Fruit fly (Drosophila melanogaster): ENCODE results near the gene CG46339.

The CG46339 gene

DNA sequence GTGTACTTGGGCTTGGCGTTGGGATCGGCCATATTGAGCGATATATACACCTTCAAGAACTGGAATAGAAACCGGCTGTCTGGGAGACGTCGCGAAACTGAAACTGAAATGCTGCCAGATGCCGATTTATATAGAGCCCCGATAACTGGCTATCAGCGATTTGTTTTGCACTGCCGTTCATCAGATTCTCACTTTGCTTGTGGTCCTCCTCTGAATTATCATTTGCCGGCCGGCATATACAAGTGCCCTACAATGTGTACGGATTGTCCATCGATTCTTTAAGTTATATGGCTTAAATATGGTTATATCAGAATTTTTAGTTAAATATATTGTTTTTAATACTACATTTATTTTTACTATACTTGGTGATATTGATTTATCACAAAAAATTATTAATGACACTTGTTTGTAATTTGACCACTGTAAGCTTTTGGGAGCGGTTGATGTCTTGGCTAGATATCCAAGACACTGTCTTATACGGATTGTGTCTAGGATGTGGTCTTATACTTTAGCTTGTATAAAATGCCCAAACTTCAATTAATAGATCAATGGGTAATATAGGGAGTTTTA, 72.9 kb downstream of the CG46339 start, which contains the start of gene CG31075 (continued):
- TF ChIP-seq Xbp1 (GFP tag; optimal IDR thresholded peaks at IDR 0.05) (peak; percentile 18), CG4707 (GFP tag; optimal IDR thresholded peaks at IDR 0.05) (peak; percentile 93), shn (GFP tag; optimal IDR thresholded peaks at IDR 0.05) (no peak)

DNA sequence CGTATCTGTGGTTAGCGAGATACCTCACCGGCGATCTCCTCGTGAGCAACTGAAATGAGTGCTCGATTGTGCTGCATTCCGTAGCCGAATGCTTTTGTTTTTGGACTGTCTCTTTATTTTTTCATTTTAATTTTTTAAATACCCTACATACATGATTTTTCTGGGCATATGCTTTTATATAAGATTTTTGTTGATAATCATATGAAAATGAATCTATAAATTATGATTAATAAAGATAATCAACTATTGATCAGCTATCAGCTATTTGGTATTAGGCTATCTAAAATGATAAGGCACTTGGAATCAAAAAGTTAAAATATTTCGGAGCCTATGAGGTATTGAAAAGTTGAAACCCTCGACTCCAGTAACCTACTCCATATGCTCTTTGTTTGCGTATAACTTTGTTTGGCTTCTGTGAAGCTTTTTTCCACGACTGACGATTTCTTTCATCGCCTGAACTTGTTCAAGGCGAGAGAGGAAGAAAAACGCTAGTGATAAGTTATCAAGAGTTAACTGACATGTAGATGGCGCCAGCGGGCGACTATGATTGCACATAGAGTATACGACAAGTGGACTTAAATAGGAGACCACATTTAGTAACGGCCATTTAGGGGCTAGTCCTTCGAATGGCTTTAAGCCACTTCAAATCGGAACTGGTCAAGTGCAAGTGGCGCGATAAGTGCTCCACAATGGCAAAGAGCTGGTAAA, 74.4 kb downstream of the CG46339 start, which contains the start of gene CG31076:
Gene CG31076 (minus strand): TSS at position 51 of the 708 bp plus-strand sequence.
- TF ChIP-seq ftz-f1 (GFP tag; optimal IDR thresholded peaks at IDR 0.05) (peak; percentile 89), Lim3 (GFP tag; IDR thresholded peaks at IDR 0.05) (no peak), CG11504 (tag; optimal IDR thresholded peaks at IDR 0.05) (peak; percentile 64), odd (GFP tag; optimal IDR thresholded peaks at IDR 0.05) (peak; percentile 22), zen2 (GFP tag; IDR thresholded peaks at IDR 0.05; ENCODE audit: partially characterized antibody) (no peak), CG3281 (GFP tag; optimal IDR thresholded peaks at IDR 0.05) (peak; percentile 14), Meics (GFP tag; optimal IDR thresholded peaks at IDR 0.05) (peak; percentile 18), Hr3 (GFP tag; optimal IDR thresholded peaks at IDR 0.05) (no peak), Asciz (GFP tag; optimal IDR thresholded peaks at IDR 0.05) (peak; percentile 14), CG14667 (GFP tag; IDR thresholded peaks at IDR 0.05) (peak; percentile 19; the same call in 1 of the 2 replicates), toy (GFP tag; IDR thresholded peaks at IDR 0.05) (no peak), E2f1 (GFP tag; IDR thresholded peaks at IDR 0.05) (peak; percentile 32; the same call in 1 of the 2 replicates), row (GFP tag; IDR thresholded peaks at IDR 0.05) (peak; percentile 82; the same call in 2 of the 3 replicates), Max (GFP tag; optimal IDR thresholded peaks at IDR 0.05) (peak; percentile 30), CG10565 (GFP tag; optimal IDR thresholded peaks at IDR 0.05) (no peak), Blimp-1 (GFP tag; optimal IDR thresholded peaks at IDR 0.05) (peak; percentile 35), CG5180 (GFP tag; optimal IDR thresholded peaks at IDR 0.05) (peak; percentile 28), CG7839 (tag; optimal IDR thresholded peaks at IDR 0.05) (peak; percentile 51), CG15514 (GFP tag; optimal IDR thresholded peaks at IDR 0.05) (peak; percentile 30), CG13894 (tag; optimal IDR thresholded peaks at IDR 0.05) (no peak), Sox102F (GFP tag; optimal IDR thresholded peaks at IDR 0.05) (peak; percentile 53), CG13424 (tag; optimal IDR thresholded peaks at IDR 0.05) (peak; percentile 49), nmo (GFP tag; optimal IDR thresholded peaks at IDR 0.05) (peak; percentile 28), HmgZ (tag; optimal IDR thresholded peaks at IDR 0.05) (peak; percentile 6), Eip74EF (GFP tag; optimal IDR thresholded peaks at IDR 0.05) (peak in 1 of 2 experiments; percentile 12), CG15269 (tag; optimal IDR thresholded peaks at IDR 0.05) (peak; percentile 47), ind (GFP tag; optimal IDR thresholded peaks at IDR 0.05) (peak; percentile 20), ato (GFP tag; IDR thresholded peaks at IDR 0.05; ENCODE audit: partially characterized antibody) (no peak), corto (GFP tag; optimal IDR thresholded peaks at IDR 0.05) (peak; percentile 39), CG30403 (GFP tag; optimal IDR thresholded peaks at IDR 0.05) (peak; percentile 35), Drgx (GFP tag; IDR thresholded peaks at IDR 0.05) (peak; percentile 53; the same call in 1 of the 2 replicates), rib (GFP tag; IDR thresholded peaks at IDR 0.05) (no peak), sr (GFP tag; IDR thresholded peaks at IDR 0.05) (no peak), CG17385 (GFP tag; optimal IDR thresholded peaks at IDR 0.05) (peak; percentile 6), maf-S (GFP tag; optimal IDR thresholded peaks at IDR 0.05) (no peak), gem (tag; optimal IDR thresholded peaks at IDR 0.05) (peak; percentile 55), CG14050 (GFP tag; IDR thresholded peaks at IDR 0.05) (0 out of 3 replicates have a peak, but pooled peaks have one; percentile 15), Fer3 (tag; optimal IDR thresholded peaks at IDR 0.05) (peak; percentile 14), CTCF (GFP tag; optimal IDR thresholded peaks at IDR 0.05) (peak; percentile 92), Taf1 (GFP tag; IDR thresholded peaks at IDR 0.05) (no peak), tgo (GFP tag; IDR thresholded peaks at IDR 0.05) (peak; percentile 46; the same call in 2 of the 3 replicates), CG31441 (GFP tag; IDR thresholded peaks at IDR 0.05) (peak; percentile 48; the same call in 1 of the 2 replicates), CG11695 (GFP tag; IDR thresholded peaks at IDR 0.05) (0 out of 3 replicates have a peak, but pooled peaks have one; percentile 35)
